Fruit fly (Drosophila melanogaster): ENCODE measurements around the gene CG7800.

Gene CG7800

DNA sequence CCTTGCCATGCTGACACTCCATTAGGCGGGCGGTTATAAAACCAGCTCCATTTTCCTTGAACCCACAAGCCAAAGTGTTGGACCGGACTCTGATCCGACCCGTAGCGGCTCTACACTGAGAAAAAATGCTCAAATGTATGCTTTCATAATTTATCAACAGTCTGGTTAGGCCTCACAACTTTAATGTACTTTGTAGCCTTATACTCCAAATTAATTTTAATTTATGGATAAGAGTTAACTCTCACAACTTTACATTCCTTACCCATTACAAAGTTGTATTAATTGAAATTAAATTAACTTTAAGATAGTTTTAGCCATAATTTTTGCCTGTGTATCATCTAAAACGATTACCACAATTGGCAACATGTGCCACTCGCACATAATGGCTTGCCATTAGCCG lies 38.3 kb downstream of the CG7800 start (continued):
- TF ChIP-seq CG9932 (GFP tag; IDR thresholded peaks at IDR 0.05) (peak; percentile 17; the same call in 1 of the 2 replicates), CG11560 (tag; IDR thresholded peaks at IDR 0.05) (0 out of 3 replicates have a peak, but pooled peaks have one; percentile 32), Bteb2 (GFP tag; optimal IDR thresholded peaks at IDR 0.05) (peak; percentile 11), CG7357 (GFP tag; IDR thresholded peaks at IDR 0.05) (0 out of 3 replicates have a peak, but pooled peaks have one; percentile 31), Oli (tag; optimal IDR thresholded peaks at IDR 0.05) (peak; percentile 7), gsb (GFP tag; IDR thresholded peaks at IDR 0.05) (peak; percentile 37; the same call in 1 of the 2 replicates), pfk (GFP tag; optimal IDR thresholded peaks at IDR 0.05) (no peak), HLH3B (GFP tag; IDR thresholded peaks at IDR 0.05) (0 out of 2 replicates have a peak, but pooled peaks have one; percentile 25), CkIIα-i1 (GFP tag; IDR thresholded peaks at IDR 0.05) (no peak), caup (GFP tag; optimal IDR thresholded peaks at IDR 0.05; ENCODE audit: severe bottlenecking) (peak; percentile 31), CG13296 (GFP tag; optimal IDR thresholded peaks at IDR 0.05) (peak; percentile 34), hb (GFP tag; IDR thresholded peaks at IDR 0.05; ENCODE audit: partially characterized antibody) (no peak), emc (GFP tag; optimal IDR thresholded peaks at IDR 0.05) (no peak), zf30C (GFP tag; optimal IDR thresholded peaks at IDR 0.05) (no peak), CG12391 (tag; optimal IDR thresholded peaks at IDR 0.05) (no peak), CG2712 (tag; optimal IDR thresholded peaks at IDR 0.05) (peak; percentile 12), salm (tag; optimal IDR thresholded peaks at IDR 0.05) (no peak), dmrt11E (tag; optimal IDR thresholded peaks at IDR 0.05) (no peak), HLH4C (GFP tag; IDR thresholded peaks at IDR 0.05; ENCODE audit: partially characterized antibody) (no peak), CG3847 (GFP tag; IDR thresholded peaks at IDR 0.05) (no peak), Ets97D (GFP tag; optimal IDR thresholded peaks at IDR 0.05) (no peak), sob (GFP tag; IDR thresholded peaks at IDR 0.05) (no peak), CG4404 (GFP tag; IDR thresholded peaks at IDR 0.05) (0 out of 2 replicates have a peak, but pooled peaks have one; percentile 17), cato (GFP tag; optimal IDR thresholded peaks at IDR 0.05; ENCODE audit: borderline replicate concordance) (no peak), Meics (GFP tag; optimal IDR thresholded peaks at IDR 0.05) (peak; percentile 51), fd96Cb (tag; optimal IDR thresholded peaks at IDR 0.05) (peak; percentile 27), Mad (GFP tag; optimal IDR thresholded peaks at IDR 0.05) (no peak), gcm (GFP tag; optimal IDR thresholded peaks at IDR 0.05) (no peak), Med (GFP tag) (peak; percentile 83), CG3726 (GFP tag; IDR thresholded peaks at IDR 0.05) (no peak), CG15601 (tag; optimal IDR thresholded peaks at IDR 0.05) (no peak), HmgZ (tag; optimal IDR thresholded peaks at IDR 0.05) (peak; percentile 2), odd (GFP tag; optimal IDR thresholded peaks at IDR 0.05) (no peak), tup (GFP tag; optimal IDR thresholded peaks at IDR 0.05) (no peak), CG8388 (GFP tag; optimal IDR thresholded peaks at IDR 0.05) (peak; percentile 7), CG5953 (GFP tag; IDR thresholded peaks at IDR 0.05) (no peak), dmrt99B (tag; optimal IDR thresholded peaks at IDR 0.05) (peak; percentile 44), CG3281 (GFP tag; optimal IDR thresholded peaks at IDR 0.05) (peak; percentile 45), al (GFP tag; IDR thresholded peaks at IDR 0.05) (0 out of 2 replicates have a peak, but pooled peaks have one; percentile 4), CG8290 (GFP tag; optimal IDR thresholded peaks at IDR 0.05) (no peak), CG8290 (tag; optimal IDR thresholded peaks at IDR 0.05) (peak in 1 of 2 experiments; percentile 13), H2.0 (GFP tag; IDR thresholded peaks at IDR 0.05) (no peak), CHES-1-like (GFP tag; optimal IDR thresholded peaks at IDR 0.05) (no peak), tap (tag; optimal IDR thresholded peaks at IDR 0.05) (no peak), Dp (GFP tag; optimal IDR thresholded peaks at IDR 0.05) (no peak), CG4282 (GFP tag; optimal IDR thresholded peaks at IDR 0.05) (no peak), Fer1 (GFP tag; optimal IDR thresholded peaks at IDR 0.05) (peak; percentile 45), ase (GFP tag; IDR thresholded peaks at IDR 0.05) (0 out of 3 replicates have a peak, but pooled peaks have one; percentile 11), CG30020 (tag; optimal IDR thresholded peaks at IDR 0.05) (no peak), Xbp1 (GFP tag; optimal IDR thresholded peaks at IDR 0.05) (peak; percentile 9), Pdp1 (GFP tag; optimal IDR thresholded peaks at IDR 0.05) (peak in 1 of 2 experiments; percentile 21)

All from whole organism, embryonic.